Worm (Caenorhabditis elegans) whole organism, young adult: ENCODE data around the gene F54C9.3.

Source experiments
- B0019.2 ChIP-seq: fragments of 200-800 bp; sonication (Bioruptor generic); conservative IDR thresholded peaks from 2 replicates; pipeline ENCODE4 v1.3.6; 2022; ENCODE audit warnings: missing genetic modification reagents, missing genetic modification characterization, missing compliant biosample characterization
- B0035.1 ChIP-seq: sonication (generic microtip); optimal IDR thresholded peaks from 2 replicates; lab custom pipeline; 2016; ENCODE audit warnings: missing genetic modification characterization, mild to moderate bottlenecking, missing compliant biosample characterization, missing genotype, missing genetic modification reagents
- D2030.7 ChIP-seq: fragments of 200-800 bp; sonication (Bioruptor generic); IDR thresholded peaks from 2 replicates; pipeline ENCODE4 v1.3.6; 2022; ENCODE audit warnings: missing genetic modification reagents, missing genetic modification characterization, missing compliant biosample characterization
- F37B4.10 ChIP-seq: fragments of 200-800 bp; sonication (Bioruptor generic); IDR thresholded peaks from 2 replicates; pipeline ENCODE4 v1.3.6; 2022; ENCODE audit warnings: missing genetic modification characterization, missing compliant biosample characterization
- F49E8.2 ChIP-seq: sonication (generic microtip); optimal IDR thresholded peaks from 3 replicates; lab custom pipeline; 2017; ENCODE audit warnings: missing genetic modification characterization, mild to moderate bottlenecking, missing compliant biosample characterization, antibody characterized with exemption, moderate library complexity; ENCODE audit not compliant: insufficient read depth
- Y53G8AR.9 ChIP-seq: fragments of 200-800 bp; sonication (Bioruptor generic); conservative IDR thresholded peaks from 2 replicates; pipeline ENCODE4 v1.3.6; 2022; ENCODE audit warnings: missing genetic modification reagents, missing genetic modification characterization, missing compliant biosample characterization
- Y67H2A.10 ChIP-seq: fragments of 200-800 bp; sonication (Bioruptor generic); conservative IDR thresholded peaks from 2 replicates; pipeline ENCODE4 v1.3.6; 2022; ENCODE audit warnings: missing genetic modification reagents, missing genetic modification characterization, missing compliant biosample characterization
- Y95B8A.8 ChIP-seq: fragments of 200-800 bp; sonication (Bioruptor generic); IDR thresholded peaks from 2 replicates; pipeline ENCODE4 v1.3.6; 2022; ENCODE audit warnings: missing genetic modification reagents, missing genetic modification characterization, missing compliant biosample characterization
- ZK185.1 ChIP-seq: sonication (generic microtip); optimal IDR thresholded peaks from 2 replicates; lab custom pipeline; 2016; ENCODE audit warnings: mild to moderate bottlenecking, missing genetic modification characterization, missing compliant biosample characterization; ENCODE audit not compliant: poor library complexity, severe bottlenecking
- ama-1 ChIP-seq, 3 experiments: fragments of 150-350 bp in 1 of 3; sonication (generic microtip) in 2 of 3; optimal IDR thresholded peaks; 2 replicates each; lab custom pipeline; 2014 to 2018; ENCODE audit warnings: missing biosample characterization in 2 of 3, missing genetic modification characterization in 2 of 3, missing genetic modification reagents in 2 of 3
- atf-7 ChIP-seq: sonication (generic microtip); optimal IDR thresholded peaks from 2 replicates; lab custom pipeline; 2017; ENCODE audit warnings: mild to moderate bottlenecking, missing genetic modification characterization, missing compliant biosample characterization
- athp-1 ChIP-seq: sonication (generic microtip); optimal IDR thresholded peaks from 2 replicates; lab custom pipeline; 2017; ENCODE audit warnings: mild to moderate bottlenecking, missing genetic modification characterization, missing compliant biosample characterization
- attf-5 ChIP-seq: fragments of 200-800 bp; sonication (Bioruptor generic); optimal IDR thresholded peaks from 2 replicates; lab custom pipeline; 2018; ENCODE audit warnings: mild to moderate bottlenecking, missing genetic modification characterization, missing compliant biosample characterization
- ceh-91 ChIP-seq: fragments of 200-800 bp; sonication (Bioruptor generic); IDR thresholded peaks from 2 replicates; pipeline ENCODE4 v1.3.6; 2022; ENCODE audit warnings: missing genetic modification reagents, missing genetic modification characterization, missing compliant biosample characterization
- dpff-1 ChIP-seq: sonication (generic microtip); optimal IDR thresholded peaks from 2 replicates; lab custom pipeline; 2017; ENCODE audit warnings: mild to moderate bottlenecking, missing genetic modification characterization, missing compliant biosample characterization
- dpl-1 ChIP-seq: fragments of 150-350 bp; optimal IDR thresholded peaks from 2 replicates; lab custom pipeline; 2014; ENCODE audit warnings: missing biosample characterization, missing genetic modification reagents, missing genetic modification characterization
- efl-1 ChIP-seq: fragments of 150-350 bp; optimal IDR thresholded peaks from 2 replicates; lab custom pipeline; 2014; ENCODE audit warnings: missing biosample characterization, missing genetic modification reagents, missing genetic modification characterization
- egrh-3 ChIP-seq: fragments of 200-800 bp; sonication (Bioruptor generic); IDR thresholded peaks from 2 replicates; pipeline ENCODE4 v1.3.6; 2022; ENCODE audit warnings: missing genetic modification reagents, missing genetic modification characterization, missing compliant biosample characterization
- ekl-4 ChIP-seq: fragments of 200-800 bp; sonication (Bioruptor generic); IDR thresholded peaks from 2 replicates; pipeline ENCODE4 v1.3.6; 2022; ENCODE audit warnings: missing genetic modification reagents, missing genetic modification characterization, missing compliant biosample characterization
- gei-17 ChIP-seq: fragments of 200-800 bp; sonication (Bioruptor generic); optimal IDR thresholded peaks from 2 replicates; lab custom pipeline; 2018; ENCODE audit warnings: mild to moderate bottlenecking, missing genetic modification characterization, missing compliant biosample characterization
- him-1 ChIP-seq: sonication (generic microtip); optimal IDR thresholded peaks from 2 replicates; lab custom pipeline; 2016; ENCODE audit warnings: missing genotype, missing genetic modification reagents, missing genetic modification characterization, missing compliant biosample characterization
- hlh-12 ChIP-seq: sonication (generic microtip); optimal IDR thresholded peaks from 2 replicates; lab custom pipeline; 2016; ENCODE audit warnings: missing genetic modification characterization, missing compliant biosample characterization
- hmg-20 ChIP-seq: fragments of 200-800 bp; sonication (Bioruptor generic); IDR thresholded peaks from 2 replicates; pipeline ENCODE4 v1.3.6; 2022; ENCODE audit warnings: missing genetic modification reagents, missing genetic modification characterization, missing compliant biosample characterization
- let-607 ChIP-seq, 2 experiments: fragments of 200-800 bp in 1 of 2; sonication (Bioruptor generic) in 1 of 2; sonication (generic microtip) in 1 of 2; optimal IDR thresholded peaks; 2 replicates each; lab custom pipeline; 2016 to 2018; ENCODE audit warnings: mild to moderate bottlenecking in 2 of 2, missing compliant biosample characterization in 2 of 2, missing genetic modification characterization in 2 of 2, moderate library complexity in 2 of 2, missing genotype in 1 of 2
- lin-26 ChIP-seq: fragments of 200-800 bp; sonication (Bioruptor generic); IDR thresholded peaks from 2 replicates; pipeline ENCODE4 v1.3.6; 2022; ENCODE audit warnings: missing genetic modification reagents, missing genetic modification characterization, missing compliant biosample characterization
- lin-35 ChIP-seq, 3 experiments: fragments of 150-350 bp in 2 of 3; sonication (generic microtip) in 1 of 3; optimal IDR thresholded peaks; 2 replicates each; lab custom pipeline; 2014 to 2018; ENCODE audit warnings: missing biosample characterization in 3 of 3, missing genetic modification characterization in 3 of 3, missing genetic modification reagents in 3 of 3
- lir-1 ChIP-seq: fragments of 200-800 bp; sonication (Bioruptor generic); conservative IDR thresholded peaks from 2 replicates; pipeline ENCODE4 v1.3.6; 2022; ENCODE audit warnings: missing genetic modification reagents, missing genetic modification characterization, missing compliant biosample characterization
- lsl-1 ChIP-seq: fragments of 200-800 bp; sonication (Bioruptor generic); optimal IDR thresholded peaks from 2 replicates; lab custom pipeline; 2018; ENCODE audit warnings: mild to moderate bottlenecking, missing genetic modification characterization, moderate library complexity, missing compliant biosample characterization
- mel-28 ChIP-seq: sonication (generic microtip); optimal IDR thresholded peaks from 2 replicates; lab custom pipeline; 2016; ENCODE audit warnings: borderline replicate concordance, mild to moderate bottlenecking, missing genetic modification characterization, missing compliant biosample characterization
- mes-4 ChIP-seq: sonication (generic microtip); optimal IDR thresholded peaks from 2 replicates; lab custom pipeline; 2016; ENCODE audit warnings: missing genotype, missing genetic modification characterization, missing compliant biosample characterization
- rpc-1 ChIP-seq, 2 experiments: fragments of 150-350 bp in 1 of 2; sonication (generic microtip) in 1 of 2; optimal IDR thresholded peaks; 2 replicates each; lab custom pipeline; 2014 to 2018; ENCODE audit warnings: missing biosample characterization in 1 of 2, missing genetic modification characterization in 1 of 2, missing genetic modification reagents in 1 of 2, missing genotype in 1 of 2
- snpc-1.3 ChIP-seq: sonication (generic microtip); optimal IDR thresholded peaks from 2 replicates; lab custom pipeline; 2017; ENCODE audit warnings: missing genetic modification characterization, mild to moderate bottlenecking, missing compliant biosample characterization, antibody characterized with exemption, moderate library complexity, missing genotype, missing genetic modification reagents; ENCODE audit not compliant: insufficient read depth
- snpc-3.4 ChIP-seq: sonication (generic microtip); optimal IDR thresholded peaks from 2 replicates; lab custom pipeline; 2017; ENCODE audit warnings: missing genetic modification characterization, mild to moderate bottlenecking, missing compliant biosample characterization, antibody characterized with exemption, moderate library complexity, missing genotype, missing genetic modification reagents
- sptf-2 ChIP-seq: fragments of 200-800 bp; sonication (Bioruptor generic); optimal IDR thresholded peaks from 2 replicates; lab custom pipeline; 2018; ENCODE audit warnings: mild to moderate bottlenecking, missing genetic modification characterization, missing compliant biosample characterization
- zim-3 ChIP-seq: sonication (generic microtip); optimal IDR thresholded peaks from 2 replicates; lab custom pipeline; 2017; ENCODE audit warnings: mild to moderate bottlenecking, missing genetic modification characterization, moderate library complexity, missing compliant biosample characterization
- ztf-18 ChIP-seq: sonication (generic microtip); optimal IDR thresholded peaks from 2 replicates; lab custom pipeline; 2016; ENCODE audit warnings: missing genotype, mild to moderate bottlenecking, missing genetic modification characterization, missing compliant biosample characterization
- ztf-22 ChIP-seq: fragments of 200-800 bp; sonication (Bioruptor generic); optimal IDR thresholded peaks from 2 replicates; lab custom pipeline; 2018; ENCODE audit warnings: mild to moderate bottlenecking, missing genetic modification characterization, moderate library complexity, missing compliant biosample characterization
- ztf-28 ChIP-seq: fragments of 200-800 bp; sonication (Bioruptor generic); IDR thresholded peaks from 2 replicates; pipeline ENCODE4 v1.3.6; 2022; ENCODE audit warnings: missing genetic modification reagents, missing genetic modification characterization, missing compliant biosample characterization

The F54C9.3 gene

ce11 chrII:8561227-8561626 lies 5.4 kb downstream of the F54C9.3 start, which contains the start of gene iff-2 (continued):
- TF ChIP-seq hlh-12 (tag; lab: Kevin White, UChicago) (no peak), B0035.1 (tag; lab: Kevin White, UChicago) (peak; percentile 78), mes-4 (tag; lab: Kevin White, UChicago) (no peak), lin-26 (GFP tag; lab: Robert Waterston, UW) (no peak), efl-1 (GFP tag; lab: Kevin White, UChicago) (peak; percentile 56), hmg-20 (GFP tag; lab: Robert Waterston, UW) (no peak; the same call in 1 of the 2 replicates), atf-7 (tag; lab: Kevin White, UChicago) (peak; percentile 95), sptf-2 (no peak), gei-17 (GFP tag; lab: Kevin White, UChicago) (peak; percentile 82), snpc-3.4 (tag; lab: Kevin White, UChicago) (peak; percentile 18), zim-3 (tag; lab: Kevin White, UChicago) (peak; percentile 64), lir-1 (GFP tag; lab: Robert Waterston, UW) (peak; percentile 97), F49E8.2 (tag; lab: Kevin White, UChicago) (no peak), B0019.2 (GFP tag; lab: Robert Waterston, UW) (no peak), ekl-4 (peak; percentile 97), ztf-18 (tag; lab: Kevin White, UChicago) (peak; percentile 84), lin-35 (GFP tag; optimal IDR thresholded peaks at IDR 0.05; lab: Kevin White, UChicago) (peak; percentile 29 to 96 (median 79)), dpff-1 (tag; lab: Kevin White, UChicago) (no peak), lsl-1 (no peak), ZK185.1 (tag; lab: Kevin White, UChicago) (peak; percentile 95), snpc-1.3 (tag; lab: Kevin White, UChicago) (peak; percentile 19), Y53G8AR.9 (GFP tag; lab: Robert Waterston, UW) (peak; percentile 98), Y95B8A.8 (GFP tag; lab: Robert Waterston, UW) (peak; percentile 92), rpc-1 (optimal IDR thresholded peaks at IDR 0.05; lab: Kevin White, UChicago) (peak; percentile 6), rpc-1 (tag; optimal IDR thresholded peaks at IDR 0.05; lab: Kevin White, UChicago) (no peak), ztf-28 (peak; percentile 72; the same call in 1 of the 2 replicates), egrh-3 (no peak), mel-28 (tag; lab: Kevin White, UChicago) (no peak), him-1 (no peak), ama-1 (optimal IDR thresholded peaks at IDR 0.05; lab: Kevin White, UChicago) (peak; percentile 68), ama-1 (GFP tag; optimal IDR thresholded peaks at IDR 0.05; lab: Kevin White, UChicago) (no peak), ceh-91 (GFP tag; lab: Robert Waterston, UW) (peak; percentile 64), attf-5 (peak; percentile 100), Y67H2A.10 (GFP tag; lab: Robert Waterston, UW) (peak; percentile 94), F37B4.10 (GFP tag; lab: Robert Waterston, UW) (0 out of 2 replicates have a peak, but pooled peaks have one; percentile 74), let-607 (tag; optimal IDR thresholded peaks at IDR 0.05; lab: Kevin White, UChicago) (peak; percentile 99), D2030.7 (GFP tag; lab: Robert Waterston, UW) (no peak), dpl-1 (GFP tag; lab: Kevin White, UChicago) (peak; percentile 73), ztf-22 (GFP tag; lab: Kevin White, UChicago) (peak; percentile 95), athp-1 (peak; percentile 89)
